Fruit fly (Drosophila melanogaster) whole organism, prepupa: ENCODE data around the gene CG43153.

Experiments used
- Blimp-1 ChIP-seq: fragments of 200-800 bp; sonication (Bioruptor generic); optimal IDR thresholded peaks from 3 replicates; lab custom pipeline; 2017; ENCODE audit warnings: missing biosample characterization, missing genetic modification characterization, mild to moderate bottlenecking, moderate library complexity, missing genetic modification reagents
- CG10631 ChIP-seq: fragments of 200-800 bp; sonication (Bioruptor generic); optimal IDR thresholded peaks from 2 replicates; lab custom pipeline; 2016; ENCODE audit warnings: missing biosample characterization, missing genetic modification characterization
- CG10669 ChIP-seq: fragments of 200-800 bp; sonication (Bioruptor generic); optimal IDR thresholded peaks from 3 replicates; lab custom pipeline; 2018; ENCODE audit warnings: missing biosample characterization, mild to moderate bottlenecking, missing genetic modification characterization, moderate library complexity
- CG11294 ChIP-seq: fragments of 200-800 bp; sonication (Bioruptor generic); IDR thresholded peaks from 2 replicates; pipeline ENCODE4 v1.3.6; 2022; ENCODE audit warnings: missing biosample characterization, missing genetic modification characterization
- CG11762 ChIP-seq: fragments of 200-800 bp; sonication (Bioruptor generic); optimal IDR thresholded peaks from 3 replicates; lab custom pipeline; 2016; ENCODE audit warnings: missing biosample characterization, missing genetic modification characterization; ENCODE audit not compliant: insufficient read depth
- CG11902 ChIP-seq: fragments of 200-800 bp; sonication (Bioruptor generic); optimal IDR thresholded peaks from 3 replicates; lab custom pipeline; 2016; ENCODE audit warnings: missing biosample characterization, missing genetic modification characterization
- CG15336 ChIP-seq: fragments of 200-800 bp; sonication (Bioruptor generic); IDR thresholded peaks from 2 replicates; pipeline ENCODE4 v1.3.6; 2022; ENCODE audit warnings: missing biosample characterization, missing genetic modification characterization
- CG1621 ChIP-seq: fragments of 200-800 bp; sonication (Bioruptor generic); optimal IDR thresholded peaks from 3 replicates; lab custom pipeline; 2018; ENCODE audit warnings: missing biosample characterization, mild to moderate bottlenecking, missing genetic modification characterization
- CG16779 ChIP-seq: fragments of 200-800 bp; sonication (Bioruptor generic); optimal IDR thresholded peaks from 3 replicates; lab custom pipeline; 2017; ENCODE audit warnings: missing biosample characterization, mild to moderate bottlenecking, missing genetic modification characterization
- CG3032 ChIP-seq: fragments of 200-800 bp; optimal IDR thresholded peaks from 2 replicates; lab custom pipeline; 2019; ENCODE audit warnings: missing biosample characterization, mild to moderate bottlenecking, missing genetic modification characterization, moderate library complexity
- CG31627 ChIP-seq: fragments of 200-800 bp; sonication (Bioruptor generic); optimal IDR thresholded peaks from 3 replicates; lab custom pipeline; 2016; ENCODE audit warnings: missing biosample characterization, missing genetic modification characterization
- CG32006 ChIP-seq: fragments of 200-800 bp; sonication (Bioruptor generic); optimal IDR thresholded peaks from 3 replicates; lab custom pipeline; 2017; ENCODE audit warnings: missing biosample characterization, mild to moderate bottlenecking, missing genetic modification characterization
- CG3919 ChIP-seq: fragments of 200-800 bp; sonication (Bioruptor generic); optimal IDR thresholded peaks from 3 replicates; lab custom pipeline; 2016; ENCODE audit warnings: missing biosample characterization, missing genetic modification characterization
- CG6163 ChIP-seq: fragments of 200-800 bp; sonication (Bioruptor generic); IDR thresholded peaks from 3 replicates; pipeline ENCODE4 v1.3.6; 2022; ENCODE audit warnings: missing biosample characterization, missing genetic modification characterization
- CG6276 ChIP-seq: fragments of 200-800 bp; sonication (Bioruptor generic); optimal IDR thresholded peaks from 2 replicates; lab custom pipeline; 2017; ENCODE audit warnings: missing biosample characterization, mild to moderate bottlenecking, missing genetic modification characterization
- CG6808 ChIP-seq: fragments of 200-800 bp; sonication (Bioruptor generic); optimal IDR thresholded peaks from 3 replicates; lab custom pipeline; 2017; ENCODE audit warnings: missing biosample characterization, missing genetic modification characterization, mild to moderate bottlenecking, moderate library complexity, missing genetic modification reagents
- CG6854 ChIP-seq: fragments of 200-800 bp; sonication (Bioruptor generic); optimal IDR thresholded peaks from 2 replicates; lab custom pipeline; 2017; ENCODE audit warnings: missing biosample characterization, mild to moderate bottlenecking, missing genetic modification characterization
- CG7368 ChIP-seq: fragments of 200-800 bp; sonication (Bioruptor generic); optimal IDR thresholded peaks from 3 replicates; lab custom pipeline; 2016; ENCODE audit warnings: missing biosample characterization, missing genetic modification characterization
- CG8119 ChIP-seq: fragments of 200-800 bp; sonication (Bioruptor generic); IDR thresholded peaks from 3 replicates; pipeline ENCODE4 v1.3.6; 2022; ENCODE audit warnings: missing biosample characterization, missing genetic modification characterization
- CG8319 ChIP-seq: fragments of 200-800 bp; sonication (Bioruptor generic); optimal IDR thresholded peaks from 3 replicates; lab custom pipeline; 2016; ENCODE audit warnings: missing biosample characterization, missing genetic modification characterization
- CG8632 ChIP-seq: fragments of 200-800 bp; sonication (Bioruptor generic); optimal IDR thresholded peaks from 3 replicates; lab custom pipeline; 2016; ENCODE audit warnings: missing biosample characterization, missing genetic modification characterization
- Eip75B ChIP-seq: fragments of 200-800 bp; sonication (Bioruptor generic); optimal IDR thresholded peaks from 3 replicates; lab custom pipeline; 2016; ENCODE audit warnings: missing biosample characterization, missing genetic modification characterization
- Eip78C ChIP-seq: fragments of 200-800 bp; sonication (Bioruptor generic); peaks from one replicate; lab custom pipeline; 2016; ENCODE audit warnings: missing biosample characterization, missing genetic modification characterization
- Ets96B ChIP-seq: fragments of 200-800 bp; optimal IDR thresholded peaks from 2 replicates; lab custom pipeline; 2019; ENCODE audit warnings: missing biosample characterization, mild to moderate bottlenecking, missing genetic modification characterization, moderate library complexity
- Gug ChIP-seq: fragments of 200-800 bp; sonication (Bioruptor generic); IDR thresholded peaks from 2 replicates; pipeline ENCODE4 v1.3.6; 2022; ENCODE audit warnings: missing biosample characterization, missing genetic modification characterization
- Hr38 ChIP-seq: sonication (Bioruptor generic); optimal IDR thresholded peaks from 2 replicates; lab custom pipeline; 2016; ENCODE audit warnings: missing biosample characterization, missing genetic modification characterization
- Hr4 ChIP-seq: fragments of 200-800 bp; sonication (Bioruptor generic); optimal IDR thresholded peaks from 3 replicates; lab custom pipeline; 2016; ENCODE audit warnings: missing biosample characterization, missing genetic modification characterization
- Lpt ChIP-seq: fragments of 200-800 bp; sonication (Bioruptor generic); optimal IDR thresholded peaks from 3 replicates; lab custom pipeline; 2016; ENCODE audit warnings: missing biosample characterization, missing genetic modification characterization
- Met ChIP-seq: fragments of 200-800 bp; sonication (Bioruptor generic); optimal IDR thresholded peaks from 3 replicates; lab custom pipeline; 2016; ENCODE audit warnings: missing biosample characterization, missing genetic modification characterization
- OdsH ChIP-seq: fragments of 200-800 bp; sonication (Bioruptor generic); optimal IDR thresholded peaks from 3 replicates; lab custom pipeline; 2016; ENCODE audit warnings: missing biosample characterization, missing genetic modification characterization
- Smox ChIP-seq: fragments of 200-800 bp; sonication (Bioruptor generic); optimal IDR thresholded peaks from 3 replicates; lab custom pipeline; 2016; ENCODE audit warnings: missing biosample characterization, missing genetic modification characterization
- Sox102F ChIP-seq: fragments of 200-800 bp; sonication (Bioruptor generic); optimal IDR thresholded peaks from 2 replicates; lab custom pipeline; 2016; ENCODE audit warnings: missing biosample characterization, mild to moderate bottlenecking, missing genetic modification characterization
- Sox14 ChIP-seq: fragments of 200-800 bp; sonication (Bioruptor generic); optimal IDR thresholded peaks from 3 replicates; lab custom pipeline; 2016; ENCODE audit warnings: missing biosample characterization, missing genetic modification characterization
- Sox15 ChIP-seq: fragments of 200-800 bp; sonication (Bioruptor generic); optimal IDR thresholded peaks from 3 replicates; lab custom pipeline; 2016; ENCODE audit warnings: missing biosample characterization, missing genetic modification characterization
- achi ChIP-seq: fragments of 200-800 bp; sonication (Bioruptor generic); optimal IDR thresholded peaks from 3 replicates; lab custom pipeline; 2016; ENCODE audit warnings: missing biosample characterization, missing genetic modification characterization
- acj6 ChIP-seq: fragments of 200-800 bp; sonication (Bioruptor generic); optimal IDR thresholded peaks from 3 replicates; lab custom pipeline; 2016; ENCODE audit warnings: missing biosample characterization, missing genetic modification characterization
- cyc ChIP-seq: fragments of 200-800 bp; sonication (Bioruptor generic); optimal IDR thresholded peaks from 3 replicates; lab custom pipeline; 2016; ENCODE audit warnings: missing biosample characterization, missing genetic modification characterization
- dsx ChIP-seq: fragments of 200-800 bp; optimal IDR thresholded peaks from 3 replicates; lab custom pipeline; 2019; ENCODE audit warnings: missing biosample characterization, mild to moderate bottlenecking, missing genetic modification characterization, moderate library complexity; ENCODE audit not compliant: poor library complexity, severe bottlenecking
- eg ChIP-seq: fragments of 200-800 bp; sonication (Bioruptor generic); IDR thresholded peaks from 3 replicates; pipeline ENCODE4 v1.3.6; 2022; ENCODE audit warnings: missing biosample characterization, missing genetic modification characterization
- esn ChIP-seq: fragments of 200-800 bp; sonication (Bioruptor generic); optimal IDR thresholded peaks from 2 replicates; lab custom pipeline; 2016; ENCODE audit warnings: missing biosample characterization, mild to moderate bottlenecking, missing genetic modification characterization, moderate library complexity
- lz ChIP-seq: fragments of 200-800 bp; sonication (Bioruptor generic); optimal IDR thresholded peaks from 3 replicates; lab custom pipeline; 2016; ENCODE audit warnings: missing biosample characterization, missing genetic modification characterization
- net ChIP-seq: fragments of 200-800 bp; sonication (Bioruptor generic); optimal IDR thresholded peaks from 3 replicates; lab custom pipeline; 2016; ENCODE audit warnings: missing biosample characterization, missing genetic modification characterization
- salr ChIP-seq, 2 experiments: fragments of 200-800 bp; sonication (Bioruptor generic); optimal IDR thresholded peaks; 3 replicates each; lab custom pipeline; 2016 to 2018; ENCODE audit warnings: missing biosample characterization in 2 of 2, missing genetic modification characterization in 2 of 2, mild to moderate bottlenecking in 1 of 2
- ss ChIP-seq, 2 experiments: fragments of 200-800 bp; sonication (Bioruptor generic); optimal IDR thresholded peaks; 2 replicates in 1 of 2; 3 replicates in 1 of 2; lab custom pipeline; 2017 to 2018; ENCODE audit warnings: mild to moderate bottlenecking in 2 of 2, missing biosample characterization in 2 of 2, missing genetic modification characterization in 2 of 2, moderate library complexity in 1 of 2
- vri ChIP-seq: fragments of 200-800 bp; sonication (Bioruptor generic); optimal IDR thresholded peaks from 3 replicates; lab custom pipeline; 2016; ENCODE audit warnings: missing biosample characterization, mild to moderate bottlenecking, missing genetic modification characterization

CG43153 gene

dm6 chr2L:11501427-11501968 is 21.1 kb downstream of the CG43153 start, which contains the start of gene spz4 (continued):
- TF ChIP-seq CG6163 (no peak), net (GFP tag; lab: Kevin White, UChicago) (no peak), CG3032 (no peak), CG16779 (no peak), OdsH (GFP tag; lab: Kevin White, UChicago) (peak; percentile 27), CG8632 (GFP tag; lab: Kevin White, UChicago) (peak; percentile 6), CG1621 (tag; lab: Kevin White, UChicago) (no peak), CG11762 (GFP tag; lab: Kevin White, UChicago) (no peak), ss (GFP tag; optimal IDR thresholded peaks at IDR 0.05; lab: Kevin White, UChicago) (no peak), CG3919 (GFP tag; lab: Kevin White, UChicago) (peak; percentile 9), Blimp-1 (GFP tag; lab: Kevin White, UChicago) (no peak), CG8119 (GFP tag; lab: Robert Waterston, UW) (peak; percentile 73), Smox (GFP tag; lab: Kevin White, UChicago) (no peak), CG11902 (GFP tag; lab: Kevin White, UChicago) (no peak), CG31627 (GFP tag; lab: Kevin White, UChicago) (no peak), Eip75B (GFP tag; lab: Kevin White, UChicago) (no peak), CG32006 (GFP tag; lab: Kevin White, UChicago) (peak; percentile 74), Hr4 (GFP tag; lab: Kevin White, UChicago) (peak; percentile 31), CG6276 (GFP tag; lab: Kevin White, UChicago) (peak; percentile 16), CG8319 (GFP tag; lab: Kevin White, UChicago) (no peak), Sox15 (no peak), lz (GFP tag; lab: Kevin White, UChicago) (no peak), vri (no peak), Ets96B (tag; lab: Kevin White, UChicago) (no peak), acj6 (peak; percentile 18), Gug (GFP tag; lab: Robert Waterston, UW) (no peak), CG11294 (peak; percentile 45; the same call in 1 of the 2 replicates)

- peak; percentile 69; the same call in 2 of the 3 replicates for TF ChIP-seq eg (GFP tag; lab: Robert Waterston, UW)
- TF ChIP-seq CG6276 (GFP tag; lab: Kevin White, UChicago): peak; percentile 18
- 0 out of 3 replicates have a peak, but pooled peaks have one; percentile 19 for TF ChIP-seq CG6163
- TF ChIP-seq CG15336 (GFP tag; lab: Robert Waterston, UW): peak; percentile 21; the same call in 1 of the 2 replicates
- peak; percentile 16 for TF ChIP-seq CG6854 (GFP tag; lab: Kevin White, UChicago)
- no peak for TF ChIP-seq CG10669 (GFP tag; lab: Kevin White, UChicago)
- TF ChIP-seq CG8119 (GFP tag; lab: Robert Waterston, UW): peak; percentile 65; the same call in 2 of the 3 replicates
- no peak for TF ChIP-seq CG10631 (GFP tag; lab: Kevin White, UChicago)
- TF ChIP-seq Lpt: no peak
- TF ChIP-seq ss (GFP tag; optimal IDR thresholded peaks at IDR 0.05; lab: Kevin White, UChicago): peak in 1 of 2 experiments; percentile 43
Measured at dm6 chr2L:11500649-11501048, 21.9 kb downstream of the CG43153 start.

dm6 chr2L:11498839-11499238 is 23.7 kb downstream of the CG43153 start, which contains the start of gene Cog8:
Cog8 (minus strand) TSS chr2L:11498948.
- no peak for TF ChIP-seq CG10669 (GFP tag; lab: Kevin White, UChicago)
- TF ChIP-seq Hr38: no peak
- TF ChIP-seq CG11902 (GFP tag; lab: Kevin White, UChicago): no peak
- no peak for TF ChIP-seq net (GFP tag; lab: Kevin White, UChicago)
- peak; percentile 31 for TF ChIP-seq achi (GFP tag; lab: Kevin White, UChicago)
- TF ChIP-seq CG11294: no peak
- no peak for TF ChIP-seq CG6163
- TF ChIP-seq Eip78C: no peak
- peak; percentile 26 for TF ChIP-seq Met (GFP tag; lab: Kevin White, UChicago)
- TF ChIP-seq CG8319 (GFP tag; lab: Kevin White, UChicago): no peak
- TF ChIP-seq CG7368 (GFP tag; lab: Kevin White, UChicago): no peak
- no peak for TF ChIP-seq esn
- no peak for TF ChIP-seq Hr4 (GFP tag; lab: Kevin White, UChicago)
- no peak for TF ChIP-seq vri
- peak in 1 of 2 experiments; percentile 8 for TF ChIP-seq salr (GFP tag; optimal IDR thresholded peaks at IDR 0.05; lab: Kevin White, UChicago)
- peak; percentile 33 for TF ChIP-seq Smox (GFP tag; lab: Kevin White, UChicago)
- no peak for TF ChIP-seq CG8119 (GFP tag; lab: Robert Waterston, UW)
- no peak for TF ChIP-seq dsx (GFP tag; lab: Kevin White, UChicago)
- TF ChIP-seq Lpt: no peak
- TF ChIP-seq CG6808 (GFP tag; lab: Kevin White, UChicago): no peak
- no peak for TF ChIP-seq CG6276 (GFP tag; lab: Kevin White, UChicago)
- TF ChIP-seq Sox102F (GFP tag; lab: Kevin White, UChicago): no peak
- TF ChIP-seq cyc (GFP tag; lab: Kevin White, UChicago): peak; percentile 36
- TF ChIP-seq ss (GFP tag; optimal IDR thresholded peaks at IDR 0.05; lab: Kevin White, UChicago): no peak
- TF ChIP-seq CG3032: peak; percentile 16
- no peak for TF ChIP-seq CG1621 (tag; lab: Kevin White, UChicago)
- peak; percentile 19 for TF ChIP-seq Sox15
- TF ChIP-seq Sox14 (GFP tag; lab: Kevin White, UChicago): peak; percentile 52
